Worm (Caenorhabditis elegans) whole organism, midembryonic: Measurements from ENCODE around the gene daf-4.

Experiments
- T22C8.4 ChIP-seq: fragments of 200-800 bp; sonication (Bioruptor generic); IDR thresholded peaks from 2 replicates; pipeline ENCODE4 v1.3.6; 2022; ENCODE audit warnings: missing genetic modification characterization, missing compliant biosample characterization
- flt-1 ChIP-seq: fragments of 200-800 bp; sonication (Bioruptor generic); IDR thresholded peaks from 2 replicates; pipeline ENCODE4 v1.3.6; 2022; ENCODE audit warnings: missing genetic modification characterization, missing compliant biosample characterization

DNA sequence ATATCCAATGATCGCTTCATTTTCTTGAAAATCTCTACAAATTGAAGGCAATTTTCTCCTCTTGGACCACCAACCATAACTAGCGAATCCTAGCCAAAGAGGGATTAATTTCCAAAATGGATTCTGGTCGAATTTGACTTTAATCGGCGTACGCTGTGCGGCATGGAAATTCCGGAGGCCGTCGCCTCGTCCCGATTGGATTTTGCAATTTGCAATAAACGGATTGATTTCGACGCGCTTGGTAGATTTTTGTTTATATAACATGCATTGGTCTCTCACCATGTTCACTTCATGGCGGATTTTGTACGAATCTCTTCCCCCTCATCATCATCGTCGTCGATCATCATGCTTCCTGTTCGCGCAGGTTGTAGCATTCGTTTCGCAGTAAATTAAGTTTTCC, 40.8 kb downstream of the daf-4 start:
- no peak for TF ChIP-seq flt-1 (GFP tag; lab: Robert Waterston, UW)
- TF ChIP-seq T22C8.4, result no peak
